Fruit fly (Drosophila melanogaster) whole organism, embryonic: ENCODE results near the gene mal.

Experiments
- Atf3 ChIP-seq: fragments of 200-800 bp; sonication (Bioruptor generic); optimal IDR thresholded peaks from 3 replicates; lab custom pipeline; 2016; ENCODE audit warnings: missing biosample characterization, missing genetic modification characterization
- Awh ChIP-seq: fragments of 200-800 bp; sonication (Bioruptor generic); IDR thresholded peaks from 2 replicates; pipeline ENCODE4, ENCODE4 v1.3.6; 2022; ENCODE audit warnings: missing biosample characterization, missing genetic modification characterization
- BtbVII ChIP-seq: fragments of 200-800 bp; sonication (Bioruptor generic); optimal IDR thresholded peaks from 3 replicates; lab custom pipeline; 2017; ENCODE audit warnings: missing biosample characterization, mild to moderate bottlenecking, missing genetic modification characterization
- CG10274 ChIP-seq: fragments of 200-800 bp; sonication (Bioruptor generic); optimal IDR thresholded peaks from 3 replicates; lab custom pipeline; 2017; ENCODE audit warnings: missing biosample characterization, mild to moderate bottlenecking, missing genetic modification characterization
- CG10654 ChIP-seq: fragments of 200-800 bp; sonication (Bioruptor generic); optimal IDR thresholded peaks from 2 replicates; lab custom pipeline; 2016; ENCODE audit warnings: missing biosample characterization, missing genetic modification characterization
- CG11723 ChIP-seq: fragments of 200-800 bp; sonication (Bioruptor generic); optimal IDR thresholded peaks from 2 replicates; lab custom pipeline; 2017; ENCODE audit warnings: missing biosample characterization, mild to moderate bottlenecking, missing genetic modification characterization
- CG1233 ChIP-seq: fragments of 200-800 bp; sonication (Bioruptor generic); optimal IDR thresholded peaks from 4 replicates; lab custom pipeline; 2018; ENCODE audit warnings: missing biosample characterization, mild to moderate bottlenecking, missing genetic modification characterization
- CG12391 ChIP-seq: fragments of 200-800 bp; sonication (Bioruptor generic); optimal IDR thresholded peaks from 3 replicates; lab custom pipeline; 2018; ENCODE audit warnings: missing biosample characterization, mild to moderate bottlenecking, missing genetic modification characterization, moderate library complexity
- CG12942 ChIP-seq: fragments of 200-800 bp; sonication (Bioruptor generic); optimal IDR thresholded peaks from 3 replicates; lab custom pipeline; 2016; ENCODE audit warnings: missing biosample characterization, missing genetic modification characterization
- CG13123 ChIP-seq: fragments of 200-800 bp; sonication (Bioruptor generic); optimal IDR thresholded peaks from 2 replicates; lab custom pipeline; 2016; ENCODE audit warnings: missing biosample characterization, missing genetic modification characterization
- CG14441 ChIP-seq: fragments of 200-800 bp; sonication (Bioruptor generic); IDR thresholded peaks from 2 replicates; pipeline ENCODE4 v1.3.6; 2022; ENCODE audit warnings: missing biosample characterization, missing genetic modification characterization
- CG15601 ChIP-seq: fragments of 200-800 bp; sonication (Bioruptor generic); optimal IDR thresholded peaks from 3 replicates; lab custom pipeline; 2019; ENCODE audit warnings: missing biosample characterization, mild to moderate bottlenecking, missing genetic modification characterization, moderate library complexity
- CG15696 ChIP-seq: fragments of 200-800 bp; sonication (Bioruptor generic); optimal IDR thresholded peaks from 2 replicates; lab custom pipeline; 2019; ENCODE audit warnings: missing biosample characterization, mild to moderate bottlenecking, missing genetic modification characterization, moderate library complexity
- CG2120 ChIP-seq: fragments of 200-800 bp; sonication (Bioruptor generic); optimal IDR thresholded peaks from 3 replicates; lab custom pipeline; 2016; ENCODE audit warnings: missing biosample characterization, missing genetic modification characterization
- CG33213 ChIP-seq: fragments of 200-800 bp; sonication (Bioruptor generic); optimal IDR thresholded peaks from 3 replicates; lab custom pipeline; 2016; ENCODE audit warnings: missing biosample characterization, missing genetic modification characterization
- CG33557 ChIP-seq: fragments of 200-800 bp; sonication (Bioruptor generic); optimal IDR thresholded peaks from 2 replicates; lab custom pipeline; 2019; ENCODE audit warnings: missing biosample characterization, mild to moderate bottlenecking, missing genetic modification characterization, moderate library complexity
- CG3838 ChIP-seq: fragments of 200-800 bp; sonication (Bioruptor generic); optimal IDR thresholded peaks from 3 replicates; lab custom pipeline; 2016; ENCODE audit warnings: missing biosample characterization, missing genetic modification characterization
- CG4424 ChIP-seq: fragments of 200-800 bp; sonication (Bioruptor generic); optimal IDR thresholded peaks from 3 replicates; lab custom pipeline; 2016; ENCODE audit warnings: missing biosample characterization, missing genetic modification characterization
- CG4730 ChIP-seq: fragments of 200-800 bp; sonication (Bioruptor generic); IDR thresholded peaks from 2 replicates; pipeline ENCODE4 v1.3.6; 2022; ENCODE audit warnings: missing biosample characterization, missing genetic modification characterization
- CG6175 ChIP-seq: fragments of 200-800 bp; sonication (Bioruptor generic); IDR thresholded peaks from 3 replicates; pipeline ENCODE4 v1.3.6; 2022; ENCODE audit warnings: missing biosample characterization, missing genetic modification characterization
- CG6654 ChIP-seq: fragments of 200-800 bp; sonication (Bioruptor generic); optimal IDR thresholded peaks from 2 replicates; lab custom pipeline; 2017; ENCODE audit warnings: missing biosample characterization, mild to moderate bottlenecking, missing genetic modification characterization
- CG8944 ChIP-seq: fragments of 200-800 bp; sonication (Bioruptor generic); optimal IDR thresholded peaks from 3 replicates; lab custom pipeline; 2016; ENCODE audit warnings: missing biosample characterization, missing genetic modification characterization
- CHES-1-like ChIP-seq: fragments of 200-800 bp; sonication (Bioruptor generic); optimal IDR thresholded peaks from 2 replicates; lab custom pipeline; 2016; ENCODE audit warnings: missing biosample characterization, missing genetic modification characterization
- Dref ChIP-seq: fragments of 200-800 bp; sonication (Bioruptor generic); IDR thresholded peaks from 2 replicates; pipeline ENCODE4 v1.3.6; 2022; ENCODE audit warnings: missing biosample characterization, missing genetic modification characterization
- H2.0 ChIP-seq: fragments of 200-800 bp; sonication (Bioruptor generic); IDR thresholded peaks from 2 replicates; pipeline ENCODE4 v1.3.6; 2022; ENCODE audit warnings: missing biosample characterization, missing genetic modification characterization
- Hmx ChIP-seq: fragments of 200-800 bp; sonication (Bioruptor generic); optimal IDR thresholded peaks from 2 replicates; lab custom pipeline; 2016; ENCODE audit warnings: missing biosample characterization, missing genetic modification characterization
- Hr51 ChIP-seq, 2 experiments: fragments of 200-800 bp; sonication (Bioruptor generic); optimal IDR thresholded peaks; 2 replicates in 1 of 2; 3 replicates in 1 of 2; lab custom pipeline; 2016 to 2018; ENCODE audit warnings: missing biosample characterization in 2 of 2, missing genetic modification characterization in 2 of 2, mild to moderate bottlenecking in 1 of 2, moderate library complexity in 1 of 2
- Lpt ChIP-seq: fragments of >200 bp; optimal IDR thresholded peaks from 2 replicates; lab custom pipeline; 2018; ENCODE audit warnings: missing biosample characterization, missing genetic modification characterization
- Meics ChIP-seq: fragments of 200-800 bp; sonication (Bioruptor generic); optimal IDR thresholded peaks from 2 replicates; lab custom pipeline; 2017; ENCODE audit warnings: missing biosample characterization, mild to moderate bottlenecking, missing genetic modification characterization
- NC2β ChIP-seq: fragments of 200-800 bp; sonication (Bioruptor generic); optimal IDR thresholded peaks from 2 replicates; lab custom pipeline; 2016; ENCODE audit warnings: missing biosample characterization, missing genetic modification characterization
- Rfx ChIP-seq: fragments of 200-800 bp; sonication (Bioruptor generic); IDR thresholded peaks from 2 replicates; pipeline ENCODE4 v1.3.6; 2022; ENCODE audit warnings: missing biosample characterization, missing genetic modification characterization
- Sin3A ChIP-seq: fragments of >200 bp; optimal IDR thresholded peaks from 2 replicates; lab custom pipeline; 2018
- Six4 ChIP-seq: fragments of 200-800 bp; sonication (Bioruptor generic); optimal IDR thresholded peaks from 2 replicates; lab custom pipeline; 2016; ENCODE audit warnings: missing biosample characterization, missing genetic modification characterization
- Spps ChIP-seq: fragments of 200-800 bp; sonication (Bioruptor generic); optimal IDR thresholded peaks from 2 replicates; lab custom pipeline; 2018; ENCODE audit warnings: missing biosample characterization, mild to moderate bottlenecking, missing genetic modification characterization
- Ssrp ChIP-seq: fragments of 200-800 bp; sonication (Bioruptor generic); optimal IDR thresholded peaks from 2 replicates; lab custom pipeline; 2018; ENCODE audit warnings: missing biosample characterization, mild to moderate bottlenecking, missing genetic modification characterization, moderate library complexity
- Stat92E ChIP-seq, 3 experiments: fragments of >200 bp in 2 of 3; fragments of 200-800 bp in 1 of 3; sonication (Bioruptor generic) in 1 of 3; optimal IDR thresholded peaks; 2 replicates each; lab custom pipeline; 2017 to 2019; ENCODE audit warnings: missing biosample characterization in 3 of 3, missing genetic modification characterization in 3 of 3, mild to moderate bottlenecking in 1 of 3, moderate library complexity in 1 of 3
- Usf ChIP-seq: fragments of 200-800 bp; sonication (Bioruptor generic); optimal IDR thresholded peaks from 2 replicates; lab custom pipeline; 2017; ENCODE audit warnings: missing genotype, missing biosample characterization, missing genetic modification characterization
- cato ChIP-seq: fragments of 200-800 bp; sonication (Bioruptor generic); optimal IDR thresholded peaks from 2 replicates; lab custom pipeline; 2016; ENCODE audit warnings: missing biosample characterization, missing genetic modification characterization, borderline replicate concordance
- dmrt11E ChIP-seq: fragments of 200-800 bp; sonication (Bioruptor generic); optimal IDR thresholded peaks from 3 replicates; lab custom pipeline; 2018; ENCODE audit warnings: missing biosample characterization, mild to moderate bottlenecking, missing genetic modification characterization, moderate library complexity
- eyg ChIP-seq: fragments of 200-800 bp; sonication (Bioruptor generic); optimal IDR thresholded peaks from 3 replicates; lab custom pipeline; 2016; ENCODE audit warnings: missing biosample characterization, missing genetic modification characterization
- ham ChIP-seq: fragments of 200-800 bp; sonication (Bioruptor generic); IDR thresholded peaks from 2 replicates; pipeline ENCODE4 v1.3.6; 2022; ENCODE audit warnings: missing biosample characterization, missing genetic modification characterization
- hb ChIP-seq: fragments of 200-800 bp; sonication (Bioruptor generic); IDR thresholded peaks from 3 replicates; pipeline ENCODE4 v1.3.6; 2022; ENCODE audit warnings: missing biosample characterization, missing genetic modification characterization; ENCODE audit not compliant: partially characterized antibody
- kni ChIP-seq: fragments of 200-800 bp; sonication (Bioruptor generic); optimal IDR thresholded peaks from 3 replicates; lab custom pipeline; 2017; ENCODE audit warnings: mild to moderate bottlenecking, missing biosample characterization, missing genetic modification reagents, missing genetic modification characterization
- mam ChIP-seq: fragments of 200-800 bp; sonication (Bioruptor generic); optimal IDR thresholded peaks from 3 replicates; lab custom pipeline; 2016; ENCODE audit warnings: missing biosample characterization, missing genetic modification characterization
- nau ChIP-seq: fragments of 200-800 bp; sonication (Bioruptor generic); optimal IDR thresholded peaks from 3 replicates; lab custom pipeline; 2017; ENCODE audit warnings: missing biosample characterization, mild to moderate bottlenecking, missing genetic modification characterization, missing genetic modification reagents
- ro ChIP-seq: fragments of 200-800 bp; sonication (Bioruptor generic); IDR thresholded peaks from 2 replicates; pipeline ENCODE4 v1.3.6; 2022; ENCODE audit warnings: missing biosample characterization, missing genetic modification characterization
- scrt ChIP-seq: fragments of 200-800 bp; sonication (Bioruptor generic); optimal IDR thresholded peaks from 2 replicates; lab custom pipeline; 2018; ENCODE audit warnings: missing biosample characterization, mild to moderate bottlenecking, missing genetic modification characterization, moderate library complexity
- seq ChIP-seq: fragments of 200-800 bp; sonication (Bioruptor generic); IDR thresholded peaks from 2 replicates; pipeline ENCODE4 v1.3.6; 2022; ENCODE audit warnings: missing biosample characterization, missing genetic modification characterization
- so ChIP-seq: fragments of 200-800 bp; sonication (Bioruptor generic); IDR thresholded peaks from 3 replicates; pipeline ENCODE4 v1.3.6; 2022; ENCODE audit warnings: missing biosample characterization, missing genetic modification characterization
- sob ChIP-seq: fragments of 200-800 bp; sonication (Bioruptor generic); IDR thresholded peaks from 2 replicates; pipeline ENCODE4 v1.3.6; 2022; ENCODE audit warnings: missing biosample characterization, missing genetic modification characterization
- ttk ChIP-seq: fragments of 200-800 bp; sonication (Bioruptor generic); IDR thresholded peaks from 2 replicates; pipeline ENCODE4 v2.1.2; 2022; ENCODE audit warnings: missing biosample characterization, missing genetic modification characterization
- tx ChIP-seq: fragments of 200-800 bp; sonication (Bioruptor generic); optimal IDR thresholded peaks from 2 replicates; lab custom pipeline; 2016; ENCODE audit warnings: missing biosample characterization, missing genetic modification characterization

The mal gene

DNA sequence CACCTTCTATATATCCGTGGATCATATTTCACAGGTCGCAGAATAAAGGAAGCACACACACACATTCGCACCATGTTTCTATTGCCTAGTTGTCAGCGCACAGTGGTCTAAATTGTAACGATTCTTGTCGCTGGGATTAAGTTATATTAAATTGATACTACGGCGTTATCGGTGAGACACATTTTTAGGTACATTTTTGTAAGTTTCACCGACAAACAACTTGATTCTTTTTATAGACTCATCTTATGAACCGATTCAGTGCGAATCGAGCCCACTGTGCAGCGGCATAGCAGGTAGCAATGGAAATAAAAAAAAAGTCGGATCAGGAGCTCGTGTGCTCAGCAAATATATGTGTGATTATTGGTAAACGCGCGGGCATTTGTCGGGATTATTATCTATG, 50.9 kb downstream of the mal start (continued):
- TF ChIP-seq CG13123 (GFP tag; lab: Kevin White, UChicago) (peak; percentile 26), CG4730 (peak; percentile 52), eyg (GFP tag; lab: Kevin White, UChicago) (no peak), CG15601 (tag; lab: Kevin White, UChicago) (no peak), hb (no peak), CG12391 (tag; lab: Kevin White, UChicago) (peak; percentile 72), Hmx (no peak), H2.0 (GFP tag; lab: Robert Waterston, UW) (peak; percentile 70), CG6175 (GFP tag; lab: Robert Waterston, UW) (no peak), nau (GFP tag; lab: Kevin White, UChicago) (no peak), Awh (GFP tag; lab: Robert Waterston, UW) (peak; percentile 69), CG3838 (no peak), kni (GFP tag; lab: Kevin White, UChicago) (no peak), Rfx (GFP tag; lab: Robert Waterston, UW) (peak; percentile 61), ham (GFP tag; lab: Robert Waterston, UW) (no peak), CG15696 (peak; percentile 35), sob (GFP tag; lab: Robert Waterston, UW) (peak; percentile 61), Ssrp (tag; lab: Kevin White, UChicago) (peak; percentile 66), CG10654 (GFP tag; lab: Kevin White, UChicago) (peak; percentile 70), Sin3A (lab: Kevin White, UChicago) (no peak), Six4 (GFP tag; lab: Kevin White, UChicago) (peak; percentile 72), Spps (tag; lab: Kevin White, UChicago) (peak; percentile 24), Usf (peak; percentile 16), Dref (GFP tag; lab: Robert Waterston, UW) (no peak), dmrt11E (tag; lab: Kevin White, UChicago) (peak; percentile 75), mam (peak; percentile 77), CG6654 (GFP tag; lab: Kevin White, UChicago) (peak; percentile 45), tx (GFP tag; lab: Kevin White, UChicago) (peak; percentile 66), CG4424 (peak; percentile 73), CG8944 (GFP tag; lab: Kevin White, UChicago) (peak; percentile 76), NC2β (GFP tag; lab: Kevin White, UChicago) (peak; percentile 69), ro (GFP tag; lab: Robert Waterston, UW) (no peak), CG12942 (GFP tag; lab: Kevin White, UChicago) (peak; percentile 63), seq (GFP tag; lab: Robert Waterston, UW) (peak; percentile 61), CG33213 (peak; percentile 59), scrt (GFP tag; lab: Kevin White, UChicago) (no peak), so (peak; percentile 80), ttk (GFP tag; lab: Robert Waterston, UW) (no peak), CG11723 (GFP tag; lab: Kevin White, UChicago) (no peak), CG33557 (GFP tag; lab: Kevin White, UChicago) (no peak), CHES-1-like (GFP tag; lab: Kevin White, UChicago) (peak; percentile 68), Hr51 (GFP tag; optimal IDR thresholded peaks at IDR 0.05; lab: Kevin White, UChicago) (peak; percentile 59 to 83), Meics (peak; percentile 68), CG2120 (GFP tag; lab: Kevin White, UChicago) (peak; percentile 85), Atf3 (GFP tag; lab: Kevin White, UChicago) (peak; percentile 68), CG14441 (peak; percentile 76), cato (no peak), Lpt (GFP tag; lab: Kevin White, UChicago) (no peak), BtbVII (GFP tag; lab: Kevin White, UChicago) (peak; percentile 48), CG10274 (no peak), CG1233 (GFP tag; lab: Kevin White, UChicago) (peak; percentile 41), Stat92E (GFP tag; optimal IDR thresholded peaks at IDR 0.05; lab: Kevin White, UChicago) (no peak)
